Worm (Caenorhabditis elegans): Measurements from ENCODE around the gene unc-80.

DNA sequence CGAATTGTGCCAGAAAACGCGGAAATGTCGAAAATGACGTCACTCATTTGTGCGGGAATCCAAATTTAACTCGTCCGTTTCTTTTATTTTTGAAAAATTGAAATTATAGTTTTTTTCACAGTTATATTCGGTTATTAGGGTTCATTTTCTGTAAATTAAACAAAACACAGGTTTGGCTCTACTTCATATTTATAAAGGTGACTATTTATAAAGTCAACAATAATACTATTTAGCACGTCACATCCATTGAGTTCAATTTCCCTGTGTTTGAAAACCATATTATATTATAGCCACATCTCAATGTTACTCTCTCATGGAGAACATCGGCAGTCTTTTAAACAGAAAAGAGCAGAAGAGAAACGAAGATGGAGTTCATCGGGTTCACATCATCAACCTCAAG lies 16.7 kb upstream of the unc-80 start, which contains the start of gene twk-35:
- TF ChIP-seq nfya-1 (tag; optimal IDR thresholded peaks at IDR 0.05; ENCODE audit: insufficient read depth): no peak
- no peak for TF ChIP-seq ztf-11 (tag; optimal IDR thresholded peaks at IDR 0.05)
- no peak for TF ChIP-seq nhr-76 (tag; optimal IDR thresholded peaks at IDR 0.05)
- TF ChIP-seq fkh-10 (GFP tag; optimal IDR thresholded peaks at IDR 0.05): no peak
- TF ChIP-seq ztf-4 (tag; optimal IDR thresholded peaks at IDR 0.05): no peak
- no peak for TF ChIP-seq aly-2 (tag; optimal IDR thresholded peaks at IDR 0.05)
- no peak for TF ChIP-seq elt-2 (tag; optimal IDR thresholded peaks at IDR 0.05)
- TF ChIP-seq lin-15B (tag; optimal IDR thresholded peaks at IDR 0.05): no peak
- no peak for TF ChIP-seq nhr-11 (tag; optimal IDR thresholded peaks at IDR 0.05)
- no peak for TF ChIP-seq ama-1 (optimal IDR thresholded peaks at IDR 0.05)

Data from whole organism, L3 larva.